Fruit fly (Drosophila melanogaster) whole organism: ENCODE measurements around the gene eIF3d1.

Source experiments
- Dll ChIP-seq: fragments of >200 bp; optimal IDR thresholded peaks from 2 replicates; lab custom pipeline; 2017
- pan ChIP-seq: fragments of >200 bp; optimal IDR thresholded peaks from 2 replicates; lab custom pipeline; 2017
- psq ChIP-seq: fragments of >200 bp; optimal IDR thresholded peaks from 2 replicates; lab custom pipeline; 2017
- usp ChIP-seq: fragments of >200 bp; optimal IDR thresholded peaks from 2 replicates; lab custom pipeline; 2017; ENCODE audit warnings: missing biosample characterization, missing genetic modification characterization, mixed read lengths

DNA sequence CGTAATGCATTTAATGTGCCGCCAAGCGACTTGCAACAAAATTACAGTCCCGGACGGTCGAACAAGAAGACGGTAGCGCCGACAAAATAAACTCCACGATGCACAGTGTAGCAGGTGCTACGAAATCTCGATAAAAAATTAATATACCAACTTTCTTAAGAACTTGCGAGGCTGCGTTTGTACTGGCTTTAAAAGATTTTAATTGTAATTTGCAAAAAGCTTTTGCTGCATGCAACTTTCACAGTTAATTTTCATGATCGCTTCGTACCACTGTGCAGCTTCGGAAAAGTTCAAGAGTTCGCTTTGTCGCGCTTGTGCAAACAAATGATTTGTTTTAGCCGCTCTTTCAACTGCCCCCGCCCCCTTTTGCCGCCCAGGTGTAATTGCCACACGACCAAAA is 33.7 kb upstream of the eIF3d1 start:
- TF ChIP-seq Dll (lab: Kevin White, UChicago): no peak
- TF ChIP-seq psq: no peak
- TF ChIP-seq usp (GFP tag; lab: Kevin White, UChicago): no peak
- no peak for TF ChIP-seq pan (lab: Kevin White, UChicago)
